Worm (Caenorhabditis elegans): Measurements from ENCODE around the gene mcp-1.

DNA sequence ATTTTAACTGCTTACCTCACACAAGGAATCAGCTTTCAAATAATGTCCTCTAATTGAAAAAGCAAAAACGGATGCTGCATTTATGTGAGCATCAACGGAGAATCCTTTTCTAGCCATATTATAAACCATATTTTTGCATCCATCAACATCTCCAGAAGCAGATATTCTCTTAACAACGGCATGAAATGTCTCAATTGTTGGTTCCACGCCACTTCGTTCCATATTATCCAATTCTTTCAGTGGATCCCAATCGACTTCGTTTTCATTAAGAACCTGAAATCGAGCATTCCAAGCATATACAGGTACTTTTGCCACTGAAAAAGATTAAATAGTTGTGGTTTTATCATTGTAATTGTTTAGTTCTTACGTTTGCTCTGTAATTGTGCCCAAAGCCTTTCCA, 44.7 kb upstream of the mcp-1 start:
- TF ChIP-seq ztf-11 (tag; optimal IDR thresholded peaks at IDR 0.05), result no peak
- no peak for TF ChIP-seq hlh-30 (tag; optimal IDR thresholded peaks at IDR 0.05; ENCODE audit: insufficient read depth)
- no peak for TF ChIP-seq hlh-11 (tag; optimal IDR thresholded peaks at IDR 0.05)
- no peak for TF ChIP-seq nhr-6 (tag; optimal IDR thresholded peaks at IDR 0.05)
- TF ChIP-seq spr-1 (tag; optimal IDR thresholded peaks at IDR 0.05), result no peak
- TF ChIP-seq pha-4 (GFP tag; IDR thresholded peaks at IDR 0.05), result no peak
- TF ChIP-seq pha-4 (tag; optimal IDR thresholded peaks at IDR 0.05), result no peak
- TF ChIP-seq unc-62 (GFP tag; optimal IDR thresholded peaks at IDR 0.05 in 1 of 2), result peak in 1 of 2 experiments; percentile 90
- no peak for TF ChIP-seq unc-62 (tag; optimal IDR thresholded peaks at IDR 0.05)
- no peak for TF ChIP-seq mdl-1 (tag; optimal IDR thresholded peaks at IDR 0.05)
- TF ChIP-seq egl-27 (tag; optimal IDR thresholded peaks at IDR 0.05), result no peak

Measured in whole organism, L4 larva.